Fruit fly (Drosophila melanogaster) Kc167 (cell line): ENCODE data around the gene CG13667.

Source experiments
- Myc ChIP-seq: fragments of >200 bp; optimal IDR thresholded peaks from 2 replicates; lab custom pipeline; 2017; ENCODE audit warnings: missing external identifiers
- Sin3A ChIP-seq: fragments of >200 bp; optimal IDR thresholded peaks from 2 replicates; lab custom pipeline; 2018; ENCODE audit warnings: missing external identifiers
- h ChIP-seq: fragments of >200 bp; optimal IDR thresholded peaks from 3 replicates; lab custom pipeline; 2018; ENCODE audit warnings: missing external identifiers
- insv ChIP-seq: fragments of >200 bp; optimal IDR thresholded peaks from 3 replicates; lab custom pipeline; 2018; ENCODE audit warnings: missing external identifiers
- psq ChIP-seq: fragments of >200 bp; optimal IDR thresholded peaks from 2 replicates; lab custom pipeline; 2017; ENCODE audit warnings: missing external identifiers
- ttk ChIP-seq: sonication (Bioruptor generic); optimal IDR thresholded peaks from 2 replicates; lab custom pipeline; 2017; ENCODE audit warnings: missing external identifiers

Gene CG13667

DNA sequence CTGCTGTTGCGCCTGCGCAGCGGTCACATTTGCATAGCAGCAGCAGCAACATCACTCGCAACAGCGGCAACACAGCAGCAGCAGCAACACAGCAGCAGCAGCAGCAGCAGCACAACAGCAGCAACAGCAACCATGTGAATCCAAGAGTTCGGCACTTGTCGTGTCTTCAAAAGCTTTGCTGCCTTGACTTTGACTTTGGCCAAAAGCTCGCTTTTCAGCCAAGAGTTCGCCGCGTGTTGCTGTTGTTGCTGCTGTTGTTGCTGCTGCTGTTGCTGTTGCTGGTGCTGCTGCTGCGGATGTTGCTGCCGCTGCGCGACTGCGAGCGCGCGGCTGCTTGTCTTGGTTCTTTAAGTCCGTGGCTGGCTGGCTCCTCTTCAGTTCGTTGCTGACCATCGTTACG lies 33.2 kb upstream of the CG13667 start, which contains the start of gene ImpE1:
ImpE1 (plus strand) TSS at position 371 of the 400 bp plus-strand sequence.
- TF ChIP-seq ttk (no peak), insv (lab: Kevin White, UChicago) (no peak), Sin3A (lab: Kevin White, UChicago) (no peak), Myc (no peak), psq (lab: Kevin White, UChicago) (no peak), h (no peak)

DNA sequence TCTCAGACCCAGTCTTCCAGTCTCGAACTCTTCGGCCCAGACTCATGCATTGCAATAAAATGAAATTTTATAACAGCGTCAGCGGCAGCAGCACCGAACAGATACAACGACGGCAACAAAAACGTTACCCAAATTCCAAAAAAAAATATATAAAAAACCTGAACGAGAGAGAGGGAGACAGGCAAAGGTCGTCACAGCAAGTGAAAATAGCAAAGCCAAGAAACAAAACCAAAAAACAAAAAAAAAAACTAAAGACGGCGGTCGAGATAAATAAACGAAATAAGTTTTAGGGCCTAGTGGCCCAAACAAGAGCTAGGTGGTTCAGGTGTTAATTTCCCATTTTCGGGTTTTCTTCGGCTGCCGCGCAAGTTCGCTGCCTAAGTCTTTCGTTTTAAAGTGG lies 31.1 kb upstream of the CG13667 start:
- TF ChIP-seq Myc: no peak
- no peak for TF ChIP-seq Sin3A (lab: Kevin White, UChicago)
- TF ChIP-seq insv (lab: Kevin White, UChicago): no peak

DNA sequence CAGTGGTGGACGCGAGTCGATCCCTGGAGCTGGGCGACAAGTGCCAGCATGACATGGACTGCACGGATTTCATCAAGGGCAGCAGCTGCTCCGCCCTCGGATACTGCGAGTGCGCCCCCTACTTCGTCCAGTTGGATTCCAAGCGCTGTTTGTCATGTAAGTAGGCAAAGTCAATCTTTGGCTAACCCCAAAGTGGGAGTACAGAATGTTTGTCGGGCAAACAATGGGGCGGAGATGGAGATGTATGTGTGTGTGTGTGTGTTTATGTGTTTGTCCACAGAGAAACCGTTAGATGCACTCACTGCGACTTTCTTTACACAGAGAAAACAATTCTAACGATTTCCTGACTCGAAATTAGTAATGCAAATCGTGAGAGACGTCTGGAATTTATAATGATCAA lies 26.1 kb upstream of the CG13667 start:
- TF ChIP-seq Sin3A (lab: Kevin White, UChicago) (no peak), h (no peak), insv (lab: Kevin White, UChicago) (no peak), ttk (no peak), psq (lab: Kevin White, UChicago) (no peak), Myc (no peak)

- TF ChIP-seq psq (lab: Kevin White, UChicago): no peak
- no peak for TF ChIP-seq ttk
- no peak for TF ChIP-seq insv (lab: Kevin White, UChicago)
- TF ChIP-seq Myc: no peak
- no peak for TF ChIP-seq h
- TF ChIP-seq Sin3A (lab: Kevin White, UChicago): no peak
Measured at dm6 chr3L:8383968-8384367, 21.3 kb upstream of the CG13667 start.

- TF ChIP-seq insv (lab: Kevin White, UChicago) (no peak), Myc (no peak), ttk (no peak), Sin3A (lab: Kevin White, UChicago) (no peak), h (no peak), psq (lab: Kevin White, UChicago) (no peak)
Measured at dm6 chr3L:8385055-8385454, 20.2 kb upstream of the CG13667 start.

DNA sequence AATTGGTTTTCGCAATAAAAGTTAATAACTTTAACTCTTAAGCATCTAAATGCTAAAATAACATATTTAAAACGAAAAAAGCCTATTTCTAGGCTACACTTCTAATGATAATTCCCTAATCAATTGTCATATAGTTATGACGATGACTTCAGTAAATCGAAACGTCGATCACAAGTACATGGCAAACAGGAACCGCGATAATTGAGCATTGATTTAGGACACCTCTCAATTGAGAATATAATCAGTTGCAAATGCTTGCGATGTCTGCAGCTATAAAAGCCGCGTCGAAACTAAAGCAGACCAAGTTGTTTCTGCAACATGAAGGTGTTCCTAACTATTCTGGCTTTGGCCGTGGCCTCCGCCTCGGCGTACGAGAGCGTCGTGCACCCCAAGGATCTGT lies 14.0 kb upstream of the CG13667 start, which contains the start of gene Jon66Ci:
Jon66Ci (plus strand) TSS at position 301 of the 400 bp plus-strand sequence.
- no peak for TF ChIP-seq ttk
- no peak for TF ChIP-seq insv (lab: Kevin White, UChicago)
- no peak for TF ChIP-seq psq (lab: Kevin White, UChicago)
- TF ChIP-seq h: no peak
- TF ChIP-seq Sin3A (lab: Kevin White, UChicago): no peak
- no peak for TF ChIP-seq Myc

dm6 chr3L:8393549-8393948 lies 11.7 kb upstream of the CG13667 start, which contains the start of gene Jon66Cii:
Gene Jon66Cii, minus strand, starts transcription at chr3L:8393649.
- no peak for TF ChIP-seq h
- no peak for TF ChIP-seq psq (lab: Kevin White, UChicago)
- no peak for TF ChIP-seq insv (lab: Kevin White, UChicago)
- no peak for TF ChIP-seq Myc
- TF ChIP-seq ttk: no peak
- TF ChIP-seq Sin3A (lab: Kevin White, UChicago): no peak

DNA sequence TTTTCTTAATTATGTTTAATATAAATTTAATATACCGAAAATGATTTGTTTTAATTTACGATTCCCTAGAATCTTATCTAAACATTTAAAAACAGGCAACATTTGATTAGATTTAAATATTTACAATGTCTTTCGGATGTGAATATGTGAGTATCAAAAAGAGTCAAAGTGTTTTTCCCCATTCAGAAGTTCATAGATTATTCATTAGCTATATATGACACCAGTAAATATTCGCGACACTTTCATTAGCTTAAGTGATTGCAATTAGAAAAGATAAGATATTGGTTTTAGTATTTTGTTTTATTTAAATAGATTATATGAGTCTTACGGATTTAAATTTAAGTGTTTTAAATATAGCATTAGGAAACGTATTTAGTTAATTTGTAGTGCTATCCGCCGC lies 11.1 kb upstream of the CG13667 start:
- TF ChIP-seq psq (lab: Kevin White, UChicago) (no peak), Sin3A (lab: Kevin White, UChicago) (no peak), h (no peak), Myc (no peak), ttk (no peak), insv (lab: Kevin White, UChicago) (no peak)

dm6 chr3L:8394944-8395343 lies 10.3 kb upstream of the CG13667 start:
- TF ChIP-seq ttk: no peak
- TF ChIP-seq psq (lab: Kevin White, UChicago): no peak
- no peak for TF ChIP-seq Myc
- TF ChIP-seq insv (lab: Kevin White, UChicago): no peak

DNA sequence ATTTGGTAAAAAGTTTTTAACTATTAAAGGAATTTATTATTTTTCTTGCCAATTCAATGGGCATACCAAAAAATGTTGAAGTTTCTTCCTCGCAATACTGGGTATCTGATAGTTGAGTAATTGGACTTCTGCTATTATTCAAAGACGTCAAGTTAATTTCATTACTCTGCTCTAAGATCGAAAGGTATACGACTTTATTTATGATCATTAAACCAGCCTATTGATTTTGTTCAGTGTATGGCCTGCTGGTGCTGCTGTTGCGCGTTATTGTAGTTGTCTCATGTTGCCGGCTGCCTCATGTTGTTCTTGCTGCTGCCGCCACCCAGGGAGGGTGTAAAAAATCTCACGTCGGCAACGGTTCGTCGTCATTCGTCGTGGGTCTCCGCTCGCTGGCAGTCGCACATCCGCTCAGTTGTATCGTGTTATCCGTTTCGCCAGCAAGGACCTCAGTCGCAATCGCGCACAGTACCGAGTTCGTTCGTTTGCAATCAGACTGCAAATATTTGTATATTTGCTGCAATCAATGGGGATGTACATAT lies 9.6 kb upstream of the CG13667 start, which contains the start of gene CG7120:
CG7120 (plus strand) TSS at position 371 of the 539 bp plus-strand sequence.
- no peak for TF ChIP-seq ttk
- TF ChIP-seq Myc: no peak
- TF ChIP-seq h: no peak
- TF ChIP-seq insv (lab: Kevin White, UChicago): no peak
- no peak for TF ChIP-seq psq (lab: Kevin White, UChicago)
- no peak for TF ChIP-seq Sin3A (lab: Kevin White, UChicago)

DNA sequence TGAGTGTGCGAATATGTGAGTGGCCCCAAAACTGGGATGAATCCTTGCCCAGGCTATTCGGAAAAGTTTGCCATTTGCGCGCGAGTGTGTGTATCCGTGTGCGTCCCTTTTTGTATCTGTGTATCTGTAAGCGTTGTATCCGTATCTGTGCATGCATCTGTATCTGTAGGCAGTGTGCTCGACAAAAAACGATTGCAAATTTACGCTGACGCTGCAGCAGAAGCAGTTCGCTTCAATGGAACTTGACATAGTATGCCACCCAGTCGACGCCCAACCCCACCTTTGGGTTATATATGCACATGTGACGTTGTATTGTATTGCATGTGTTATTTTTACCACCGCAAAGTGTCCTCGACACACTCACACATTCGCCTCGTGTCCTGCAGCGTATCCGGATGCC lies 9.1 kb upstream of the CG13667 start:
- TF ChIP-seq h (no peak), insv (lab: Kevin White, UChicago) (no peak)

- TF ChIP-seq ttk (no peak), psq (lab: Kevin White, UChicago) (no peak), insv (lab: Kevin White, UChicago) (no peak), h (no peak), Sin3A (lab: Kevin White, UChicago) (no peak), Myc (no peak)
Measured at dm6 chr3L:8398763-8399445, 6.3 kb upstream of the CG13667 start.

dm6 chr3L:8411439-8411897 lies 6.2 kb downstream of the CG13667 start, which contains the start of gene Exo70:
Gene Exo70, plus strand, starts transcription at chr3L:8411851.
- TF ChIP-seq insv (lab: Kevin White, UChicago) (no peak), Sin3A (lab: Kevin White, UChicago) (no peak), ttk (no peak), psq (lab: Kevin White, UChicago) (no peak), h (no peak), Myc (no peak)
